Fruit fly (Drosophila melanogaster) S2 (cell line): ENCODE measurements around the gene Bet3.
A peak's percentile ranks its signal among the peaks of the same experiment; 100 is the strongest.

Experiments
- CG8478 ChIP-seq: fragments of >200 bp; optimal IDR thresholded peaks from 2 replicates; lab custom pipeline; 2018
- CTCF ChIP-seq, 2 experiments: fragments of >200 bp; optimal IDR thresholded peaks; 2 replicates each; lab custom pipeline; 2018

DNA sequence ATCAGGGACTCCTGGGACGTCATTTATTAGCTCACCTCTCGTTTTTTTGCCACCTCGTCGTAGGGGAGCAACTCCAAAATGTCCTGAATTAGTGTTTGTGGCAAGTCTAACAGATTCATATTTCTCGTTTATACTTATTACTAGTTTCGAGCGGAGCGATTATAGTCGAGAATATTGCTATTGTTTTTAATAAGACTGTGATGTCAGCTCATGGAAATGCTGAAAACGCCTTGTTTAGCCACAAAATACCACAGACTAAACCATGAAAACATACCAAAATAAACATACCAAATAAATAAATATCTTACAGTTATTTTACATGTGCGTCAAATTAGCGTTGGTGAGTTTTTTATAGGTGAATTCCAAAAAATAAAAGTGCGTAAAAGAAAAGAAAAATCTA lies 45.5 kb upstream of the Bet3 start, which contains the start of gene pall:
- no peak for TF ChIP-seq CG8478
- peak in 1 of 2 experiments; percentile 6 for TF ChIP-seq CTCF (optimal IDR thresholded peaks at IDR 0.05; lab: Kevin White, UChicago)
